Worm (Caenorhabditis elegans) whole organism, mixed stage, embryonic: ENCODE data around the gene abu-12.

Source experiments
- ces-1 ChIP-seq: fragments of 150-350 bp; optimal IDR thresholded peaks from 2 replicates; lab custom pipeline; 2014; ENCODE audit warnings: missing biosample characterization, missing genetic modification reagents, missing genetic modification characterization
- nhr-12 ChIP-seq: fragments of 150-350 bp; optimal IDR thresholded peaks from 2 replicates; lab custom pipeline; 2014; ENCODE audit warnings: missing biosample characterization, missing genetic modification characterization
- nhr-76 ChIP-seq: sonication (generic microtip); optimal IDR thresholded peaks from 2 replicates; lab custom pipeline; 2017; ENCODE audit warnings: missing biosample characterization, missing genetic modification characterization
- pha-4 ChIP-seq: fragments of 150-350 bp; optimal IDR thresholded peaks from 2 replicates; lab custom pipeline; 2018; ENCODE audit warnings: missing biosample characterization, missing genetic modification reagents, missing genetic modification characterization
- sptf-1 ChIP-seq: sonication (generic microtip); optimal IDR thresholded peaks from 2 replicates; lab custom pipeline; 2017; ENCODE audit warnings: mild to moderate bottlenecking, missing genetic modification characterization, moderate library complexity, missing compliant biosample characterization
- unc-39 ChIP-seq: fragments of 150-350 bp; optimal IDR thresholded peaks from 2 replicates; lab custom pipeline; 2014; ENCODE audit warnings: missing biosample characterization, missing genetic modification characterization
- unc-62 ChIP-seq: fragments of 150-350 bp; optimal IDR thresholded peaks from 2 replicates; lab custom pipeline; 2014; ENCODE audit warnings: missing biosample characterization, missing genetic modification reagents, missing genetic modification characterization

ce11 chrX:433747-434146 is 23.7 kb downstream of the abu-12 start, which contains the start of gene dve-1:
- TF ChIP-seq pha-4 (no peak), ces-1 (GFP tag; lab: Kevin White, UChicago) (no peak), unc-62 (no peak), nhr-12 (no peak), sptf-1 (tag; lab: Kevin White, UChicago) (no peak), unc-39 (no peak), nhr-76 (tag; lab: Kevin White, UChicago) (no peak)
